Worm (Caenorhabditis elegans): ENCODE data around the gene K08D8.7.

The K08D8.7 gene

ce11 chrIV:12894996-12895395 is 1.6 kb upstream of the K08D8.7 start, which contains the start of gene K08D8.11:
Gene K08D8.11, plus strand, starts transcription at chrIV:12895296.
- TF ChIP-seq egl-27 (tag; optimal IDR thresholded peaks at IDR 0.05) (no peak), elt-1 (tag; optimal IDR thresholded peaks at IDR 0.05) (no peak)

DNA sequence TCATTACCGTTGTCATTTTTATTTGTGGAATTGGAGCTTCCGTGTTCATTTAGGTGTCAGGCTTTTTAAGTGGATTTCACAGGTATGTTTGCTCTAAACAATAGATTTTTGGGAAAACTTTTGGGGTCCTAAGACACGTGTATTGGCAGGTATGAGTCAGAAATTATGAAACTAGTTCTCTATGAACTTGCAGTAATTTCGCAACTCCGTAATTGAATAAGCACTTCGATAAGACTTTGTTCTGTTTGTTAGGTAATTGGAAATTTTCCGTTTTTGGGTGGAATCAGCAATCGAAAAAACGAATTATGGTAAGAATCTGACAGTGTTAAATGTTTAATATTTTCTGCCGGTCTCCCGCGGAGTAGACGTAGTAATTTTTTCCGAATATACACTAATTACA is 514 bp downstream of the K08D8.7 start:
- TF ChIP-seq elt-3 (tag; optimal IDR thresholded peaks at IDR 0.05) (no peak), lin-39 (tag; optimal IDR thresholded peaks at IDR 0.05) (no peak)

DNA sequence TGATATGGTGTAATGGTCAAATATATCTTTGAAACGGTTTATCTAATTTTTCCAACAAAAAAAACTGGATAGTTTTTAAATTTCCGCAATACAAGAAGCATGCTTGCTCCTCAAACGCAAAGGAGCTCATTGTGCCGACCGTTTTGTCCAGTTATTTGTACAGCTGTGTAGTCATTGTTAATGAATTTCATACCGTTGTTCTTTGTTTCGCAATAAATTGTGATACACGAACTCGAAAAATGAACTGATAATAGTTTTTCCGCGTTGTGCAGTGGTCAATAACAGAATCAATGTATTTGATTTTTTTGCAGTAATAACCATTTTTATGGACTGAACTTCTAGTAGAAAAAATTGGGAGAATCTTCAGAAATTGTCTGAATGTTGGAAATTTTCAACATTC is 2.2 kb downstream of the K08D8.7 start:
- TF ChIP-seq unc-39 (tag; optimal IDR thresholded peaks at IDR 0.05), result no peak

DNA sequence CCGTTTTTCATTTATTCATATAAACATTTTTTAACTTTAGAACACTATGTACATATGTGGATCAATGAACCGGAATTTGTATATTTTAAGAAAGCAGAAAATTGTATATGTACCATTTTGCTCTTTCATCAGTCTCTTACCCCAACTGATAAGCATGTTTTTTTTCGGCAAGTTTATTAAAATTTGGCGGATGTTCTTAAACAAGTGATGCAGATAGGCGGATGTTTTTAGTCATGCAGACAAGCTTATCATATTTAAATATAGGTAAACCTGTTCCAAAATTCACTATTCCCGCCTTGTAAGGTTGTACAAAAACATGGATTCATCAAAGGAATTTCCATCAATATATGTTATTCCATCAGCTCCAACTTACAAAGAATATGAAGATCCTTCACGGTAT is 2.8 kb downstream of the K08D8.7 start, which contains the start of gene K08D8.9:
Gene K08D8.9 (plus strand): TSS at position 301 of the 400 bp plus-strand sequence.
- TF ChIP-seq nhr-11 (tag; optimal IDR thresholded peaks at IDR 0.05) (no peak), snpc-4 (tag; optimal IDR thresholded peaks at IDR 0.05) (no peak), unc-39 (tag; optimal IDR thresholded peaks at IDR 0.05) (no peak), nhr-10 (tag; optimal IDR thresholded peaks at IDR 0.05) (no peak), lin-11 (tag; optimal IDR thresholded peaks at IDR 0.05) (no peak), unc-62 (GFP tag; optimal IDR thresholded peaks at IDR 0.05) (no peak), sma-3 (GFP tag; optimal IDR thresholded peaks at IDR 0.05) (no peak), fos-1 (tag; optimal IDR thresholded peaks at IDR 0.05) (no peak), nhr-25 (tag; optimal IDR thresholded peaks at IDR 0.05) (no peak), ceh-82 (tag; optimal IDR thresholded peaks at IDR 0.05) (no peak), peb-1 (tag; optimal IDR thresholded peaks at IDR 0.05) (no peak)

DNA sequence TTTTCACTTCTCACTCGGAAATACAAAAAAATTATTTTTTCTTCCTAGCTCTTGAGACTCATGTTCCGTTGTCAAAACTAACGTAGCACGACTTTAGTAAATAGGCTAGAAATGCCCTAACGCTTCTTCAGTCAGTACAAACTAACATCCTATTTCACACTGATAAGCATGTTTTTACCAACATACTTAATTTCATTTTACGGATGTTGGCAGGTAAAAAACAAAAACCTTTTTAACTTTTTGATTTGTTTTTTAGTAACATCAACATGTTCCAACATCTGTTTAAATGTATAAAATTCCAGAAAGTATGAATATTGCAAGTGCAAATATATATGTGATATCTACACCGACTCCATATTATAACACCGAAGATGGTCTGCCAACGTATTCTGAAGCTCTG is 3.6 kb downstream of the K08D8.7 start, which contains the start of gene K08D8.10:
Gene K08D8.10 (plus strand): TSS at position 301 of the 400 bp plus-strand sequence.
- TF ChIP-seq nhr-21 (tag; optimal IDR thresholded peaks at IDR 0.05), result no peak

- TF ChIP-seq sma-9 (GFP tag; optimal IDR thresholded peaks at IDR 0.05), result peak; percentile 39
- no peak for TF ChIP-seq sma-9 (tag; optimal IDR thresholded peaks at IDR 0.05)
- no peak for TF ChIP-seq snpc-4 (tag; optimal IDR thresholded peaks at IDR 0.05)
- TF ChIP-seq fos-1 (tag; optimal IDR thresholded peaks at IDR 0.05), result peak; percentile 69
- no peak for TF ChIP-seq alr-1 (tag; optimal IDR thresholded peaks at IDR 0.05)
- TF ChIP-seq sem-4 (tag; optimal IDR thresholded peaks at IDR 0.05), result no peak
- no peak for TF ChIP-seq elt-1 (tag; optimal IDR thresholded peaks at IDR 0.05)
- no peak for TF ChIP-seq nhr-237 (tag; optimal IDR thresholded peaks at IDR 0.05)
- no peak for TF ChIP-seq nhr-25 (tag; optimal IDR thresholded peaks at IDR 0.05)
- no peak for TF ChIP-seq Y55F3AM.14 (GFP tag; optimal IDR thresholded peaks at IDR 0.05)
- no peak for TF ChIP-seq crh-2 (tag; optimal IDR thresholded peaks at IDR 0.05)
- TF ChIP-seq elt-3 (tag; optimal IDR thresholded peaks at IDR 0.05), result no peak
- no peak for TF ChIP-seq unc-62 (GFP tag; optimal IDR thresholded peaks at IDR 0.05)
- TF ChIP-seq nhr-77 (tag; optimal IDR thresholded peaks at IDR 0.05), result no peak
- TF ChIP-seq nhr-6 (tag; optimal IDR thresholded peaks at IDR 0.05), result no peak
These were observed 5.0 kb downstream of the K08D8.7 start for ce11 chrIV:12901602-12902001.

DNA sequence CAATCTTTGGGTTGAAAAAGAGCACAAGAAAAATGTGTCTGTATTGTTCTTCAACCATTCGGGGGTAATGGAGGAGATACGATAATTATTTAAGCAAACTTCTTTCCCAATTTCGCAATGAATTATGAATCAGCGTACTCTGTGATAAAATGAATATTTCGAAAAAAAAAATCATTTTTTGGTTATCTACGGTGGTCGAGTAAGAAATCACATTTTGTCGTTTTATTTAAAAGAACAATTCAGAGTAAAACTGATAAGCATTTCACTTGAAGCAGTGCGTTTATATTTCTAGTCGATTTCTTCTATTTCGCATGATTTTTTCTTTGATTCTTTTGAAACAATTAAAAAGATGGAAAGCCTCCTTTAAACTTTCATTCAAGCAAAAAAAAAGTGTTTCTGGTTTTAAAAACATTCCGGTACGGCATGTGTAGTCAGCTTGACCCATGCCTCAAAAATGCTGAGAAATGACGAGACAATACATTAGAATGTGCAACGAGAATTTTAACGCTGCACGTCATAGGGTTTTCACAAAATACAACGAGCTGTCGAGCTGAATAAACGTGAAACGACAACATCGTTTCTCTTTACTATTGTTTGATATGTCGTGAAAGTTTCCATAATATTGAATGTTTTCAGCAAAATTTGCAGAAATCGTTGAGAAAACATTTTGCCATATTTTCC is 5.9 kb downstream of the K08D8.7 start, which contains the start of gene K08D8.2:
Gene K08D8.2 (plus strand): TSS at position 631 of the 681 bp plus-strand sequence.
- peak; percentile 66 for TF ChIP-seq fos-1 (tag; optimal IDR thresholded peaks at IDR 0.05)
- no peak for TF ChIP-seq sma-3 (GFP tag; optimal IDR thresholded peaks at IDR 0.05)

- TF ChIP-seq nhr-129 (tag; optimal IDR thresholded peaks at IDR 0.05), result no peak
- TF ChIP-seq lin-39 (tag; optimal IDR thresholded peaks at IDR 0.05), result no peak
- TF ChIP-seq lin-11 (tag; optimal IDR thresholded peaks at IDR 0.05), result no peak
- peak; percentile 55 for TF ChIP-seq fos-1 (tag; optimal IDR thresholded peaks at IDR 0.05)
- TF ChIP-seq Y55F3AM.14 (GFP tag; optimal IDR thresholded peaks at IDR 0.05), result no peak
- TF ChIP-seq ama-1 (optimal IDR thresholded peaks at IDR 0.05), result no peak
These were observed 7.1 kb downstream of the K08D8.7 start for ce11 chrIV:12903687-12904086.

Measured in whole organism, L2 larva.